Worm (Caenorhabditis elegans) whole organism, early embryonic: ENCODE data around the gene K02E11.5.

Experiments used
- B0310.2 ChIP-seq: sonication (generic microtip); optimal IDR thresholded peaks from 2 replicates; lab custom pipeline; 2016; ENCODE audit warnings: mild to moderate bottlenecking, missing genetic modification characterization, missing compliant biosample characterization
- F13C5.2 ChIP-seq: sonication (generic microtip); optimal IDR thresholded peaks from 2 replicates; lab custom pipeline; 2017; ENCODE audit warnings: mild to moderate bottlenecking, missing genetic modification characterization, inconsistent platforms, missing compliant biosample characterization
- aly-1 ChIP-seq: sonication (generic microtip); optimal IDR thresholded peaks from 2 replicates; lab custom pipeline; 2016; ENCODE audit warnings: missing genetic modification characterization, missing compliant biosample characterization
- ama-1 ChIP-seq: fragments of 150-350 bp; optimal IDR thresholded peaks from 2 replicates; lab custom pipeline; 2014
- ceh-13 ChIP-seq: fragments of 200-800 bp; sonication (Bioruptor generic); optimal IDR thresholded peaks from 2 replicates; lab custom pipeline; 2018; ENCODE audit warnings: mild to moderate bottlenecking, missing genetic modification characterization, missing compliant biosample characterization
- ceh-36 ChIP-seq: sonication (generic microtip); optimal IDR thresholded peaks from 2 replicates; lab custom pipeline; 2016; ENCODE audit warnings: missing genetic modification characterization, inconsistent platforms, missing compliant biosample characterization
- ets-7 ChIP-seq: sonication (generic microtip); optimal IDR thresholded peaks from 2 replicates; lab custom pipeline; 2016; ENCODE audit warnings: missing genotype, missing genetic modification characterization, missing compliant biosample characterization
- flt-1 ChIP-seq: fragments of 200-800 bp; sonication (Bioruptor generic); IDR thresholded peaks from 2 replicates; pipeline ENCODE4 v1.3.6; 2022; ENCODE audit warnings: missing genetic modification characterization, missing compliant biosample characterization
- hmbx-1 ChIP-seq: sonication (generic microtip); optimal IDR thresholded peaks from 2 replicates; lab custom pipeline; 2016; ENCODE audit warnings: mild to moderate bottlenecking, missing genetic modification characterization, missing compliant biosample characterization
- hnd-1 ChIP-seq: sonication (generic microtip); optimal IDR thresholded peaks from 2 replicates; lab custom pipeline; 2016; ENCODE audit warnings: missing genetic modification characterization, missing compliant biosample characterization
- pes-1 ChIP-seq: fragments of 200-800 bp; sonication (Bioruptor generic); IDR thresholded peaks from 2 replicates; pipeline ENCODE4 v1.3.6; 2022; ENCODE audit warnings: missing genetic modification reagents, missing genetic modification characterization, missing compliant biosample characterization
- sea-1 ChIP-seq: fragments of 200-800 bp; sonication (Bioruptor generic); conservative IDR thresholded peaks from 2 replicates; pipeline ENCODE4 v1.3.6; 2022; ENCODE audit warnings: missing genetic modification characterization, missing compliant biosample characterization
- tbx-37 ChIP-seq: fragments of 200-800 bp; sonication (Bioruptor generic); conservative IDR thresholded peaks from 2 replicates; pipeline ENCODE4 v1.3.6; 2022; ENCODE audit warnings: missing genetic modification reagents, missing genetic modification characterization, missing compliant biosample characterization
- tra-4 ChIP-seq: sonication (generic microtip); optimal IDR thresholded peaks from 2 replicates; lab custom pipeline; 2017; ENCODE audit warnings: missing genetic modification characterization, missing compliant biosample characterization

DNA sequence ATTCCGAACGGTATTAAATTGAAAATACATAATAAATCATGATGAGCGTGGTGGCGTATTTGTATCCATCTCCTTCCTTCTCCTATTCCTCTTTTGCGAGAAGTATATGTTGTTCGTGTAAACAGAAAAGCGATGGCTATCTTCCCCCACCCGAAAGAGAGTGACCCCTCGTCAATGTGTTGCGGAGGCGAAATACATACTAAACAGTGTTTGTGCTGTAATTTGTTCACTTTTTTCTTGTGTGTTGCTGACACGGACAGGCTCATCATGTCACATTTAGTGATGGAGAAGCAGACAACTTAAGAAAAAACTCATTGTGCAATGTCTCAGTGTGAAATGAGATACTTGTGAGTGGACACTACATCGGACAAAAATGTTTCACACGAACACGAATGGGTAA, 20.5 kb upstream of the K02E11.5 start:
- no peak for TF ChIP-seq ceh-36 (tag; lab: Kevin White, UChicago)
- no peak for TF ChIP-seq ama-1 (lab: Kevin White, UChicago)
- TF ChIP-seq hmbx-1 (tag; lab: Kevin White, UChicago) = no peak
- no peak for TF ChIP-seq flt-1 (GFP tag; lab: Robert Waterston, UW)
- no peak for TF ChIP-seq ets-7 (tag; lab: Kevin White, UChicago)
- no peak for TF ChIP-seq aly-1 (tag; lab: Kevin White, UChicago)
- no peak for TF ChIP-seq sea-1
- no peak for TF ChIP-seq F13C5.2 (tag; lab: Kevin White, UChicago)
- no peak for TF ChIP-seq ceh-13 (GFP tag; lab: Kevin White, UChicago)
- no peak for TF ChIP-seq hnd-1 (tag; lab: Kevin White, UChicago)
- no peak for TF ChIP-seq tra-4
- no peak for TF ChIP-seq B0310.2
- TF ChIP-seq tbx-37 (GFP tag; lab: Robert Waterston, UW) = no peak
- no peak for TF ChIP-seq pes-1 (GFP tag; lab: Robert Waterston, UW)
